Worm (Caenorhabditis elegans): ENCODE data around the gene C13B9.2.

DNA sequence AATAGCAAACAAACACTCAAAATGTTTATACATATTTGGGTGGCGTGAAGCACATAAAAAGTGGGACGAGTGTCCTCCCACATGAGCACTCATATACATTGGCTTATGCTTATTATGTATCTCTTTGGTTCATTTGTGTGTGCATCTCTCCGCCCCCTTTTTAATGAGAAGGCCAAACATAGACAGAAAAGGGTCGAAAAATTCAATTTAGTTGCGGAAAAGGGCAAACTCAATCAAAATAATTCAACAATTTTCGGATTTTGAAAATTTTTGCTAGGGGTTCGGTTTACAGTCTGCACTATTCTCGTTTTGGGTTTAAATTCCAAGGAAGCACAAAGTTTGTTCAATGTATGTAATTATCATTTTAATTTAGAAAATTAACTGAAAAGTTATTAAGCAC lies 27.5 kb downstream of the C13B9.2 start:
- TF ChIP-seq mcd-1 (GFP tag; IDR thresholded peaks at IDR 0.05), result no peak
- TF ChIP-seq unc-62 (GFP tag; optimal IDR thresholded peaks at IDR 0.05), result no peak
- TF ChIP-seq lin-54 (GFP tag; optimal IDR thresholded peaks at IDR 0.05), result no peak
- TF ChIP-seq B0261.1 (tag; optimal IDR thresholded peaks at IDR 0.05), result no peak
- no peak for TF ChIP-seq pha-4 (tag; optimal IDR thresholded peaks at IDR 0.05)
- no peak for TF ChIP-seq ets-4 (GFP tag; optimal IDR thresholded peaks at IDR 0.05)
- TF ChIP-seq lsl-1 (GFP tag; optimal IDR thresholded peaks at IDR 0.05), result no peak
- no peak for TF ChIP-seq sea-2 (GFP tag; IDR thresholded peaks at IDR 0.05)
- TF ChIP-seq F57A8.1 (GFP tag; optimal IDR thresholded peaks at IDR 0.05), result no peak
- no peak for TF ChIP-seq lsy-27 (tag; optimal IDR thresholded peaks at IDR 0.05; ENCODE audit: borderline replicate concordance, insufficient read depth)
- no peak for TF ChIP-seq attf-5 (GFP tag; optimal IDR thresholded peaks at IDR 0.05)
